Fruit fly (Drosophila melanogaster) whole organism, embryonic: Measurements from ENCODE around the gene Bhmt.
A peak's percentile ranks its signal among the peaks of the same experiment; 100 is the strongest.

ENCODE experiments used
- ATbp ChIP-seq: fragments of 200-800 bp; sonication (Bioruptor generic); optimal IDR thresholded peaks from 2 replicates; lab custom pipeline; 2017; ENCODE audit warnings: missing biosample characterization, mild to moderate bottlenecking, missing genetic modification characterization, missing genetic modification reagents
- Asciz ChIP-seq: fragments of 200-800 bp; sonication (Bioruptor generic); optimal IDR thresholded peaks from 2 replicates; lab custom pipeline; 2017; ENCODE audit warnings: missing biosample characterization, mild to moderate bottlenecking, missing genetic modification characterization, missing genetic modification reagents
- BEAF-32 ChIP-seq: fragments of 200-800 bp; sonication (Bioruptor generic); optimal IDR thresholded peaks from 3 replicates; lab custom pipeline; 2017; ENCODE audit warnings: missing biosample characterization, missing genetic modification characterization, mild to moderate bottlenecking, moderate library complexity, missing genetic modification reagents
- Blimp-1 ChIP-seq: fragments of 200-800 bp; sonication (Bioruptor generic); optimal IDR thresholded peaks from 3 replicates; lab custom pipeline; 2018; ENCODE audit warnings: missing biosample characterization, missing genetic modification characterization, mild to moderate bottlenecking, moderate library complexity, missing genetic modification reagents
- CG11093 ChIP-seq: fragments of 200-800 bp; sonication (Bioruptor generic); IDR thresholded peaks from 3 replicates; pipeline ENCODE4 v1.3.6; 2022; ENCODE audit warnings: missing biosample characterization, missing genetic modification characterization
- CG11456 ChIP-seq: fragments of 200-800 bp; sonication (Bioruptor generic); IDR thresholded peaks from 3 replicates; pipeline ENCODE4 v1.3.6; 2022; ENCODE audit warnings: missing biosample characterization, missing genetic modification characterization
- CG12104 ChIP-seq: fragments of 200-800 bp; sonication (Bioruptor generic); optimal IDR thresholded peaks from 3 replicates; lab custom pipeline; 2016; ENCODE audit warnings: missing biosample characterization, missing genetic modification characterization
- CG13775 ChIP-seq: fragments of 200-800 bp; sonication (Bioruptor generic); optimal IDR thresholded peaks from 3 replicates; lab custom pipeline; 2017; ENCODE audit warnings: missing biosample characterization, mild to moderate bottlenecking, missing genetic modification characterization
- CG15269 ChIP-seq: fragments of 200-800 bp; sonication (Bioruptor generic); optimal IDR thresholded peaks from 2 replicates; lab custom pipeline; 2018; ENCODE audit warnings: missing biosample characterization, mild to moderate bottlenecking, missing genetic modification characterization, moderate library complexity
- CG15696 ChIP-seq: fragments of 200-800 bp; sonication (Bioruptor generic); optimal IDR thresholded peaks from 2 replicates; lab custom pipeline; 2019; ENCODE audit warnings: missing biosample characterization, mild to moderate bottlenecking, missing genetic modification characterization, moderate library complexity
- CG1603 ChIP-seq: fragments of 200-800 bp; sonication (Bioruptor generic); optimal IDR thresholded peaks from 2 replicates; lab custom pipeline; 2019; ENCODE audit warnings: missing biosample characterization, mild to moderate bottlenecking, missing genetic modification characterization, moderate library complexity
- CG17385 ChIP-seq: fragments of 200-800 bp; sonication (Bioruptor generic); optimal IDR thresholded peaks from 3 replicates; lab custom pipeline; 2018; ENCODE audit warnings: missing biosample characterization, mild to moderate bottlenecking, missing genetic modification characterization
- CG18011 ChIP-seq: fragments of 200-800 bp; sonication (Bioruptor generic); optimal IDR thresholded peaks from 2 replicates; lab custom pipeline; 2017; ENCODE audit warnings: missing biosample characterization, missing genetic modification characterization, mild to moderate bottlenecking, moderate library complexity, missing genotype
- CG18764 ChIP-seq: fragments of 200-800 bp; sonication (Bioruptor generic); optimal IDR thresholded peaks from 3 replicates; lab custom pipeline; 2016; ENCODE audit warnings: missing biosample characterization, missing genetic modification characterization
- CG6813 ChIP-seq: fragments of 200-800 bp; sonication (Bioruptor generic); optimal IDR thresholded peaks from 2 replicates; lab custom pipeline; 2017; ENCODE audit warnings: missing biosample characterization, missing genetic modification characterization, mild to moderate bottlenecking, moderate library complexity, missing genetic modification reagents
- CG8478 ChIP-seq: fragments of >200 bp; optimal IDR thresholded peaks from 2 replicates; lab custom pipeline; 2018
- CG8924 ChIP-seq: fragments of 200-800 bp; optimal IDR thresholded peaks from 3 replicates; lab custom pipeline; 2019; ENCODE audit warnings: missing biosample characterization, mild to moderate bottlenecking, missing genetic modification characterization, moderate library complexity
- CG9817 ChIP-seq: fragments of 200-800 bp; sonication (Bioruptor generic); optimal IDR thresholded peaks from 2 replicates; lab custom pipeline; 2018; ENCODE audit warnings: missing biosample characterization, mild to moderate bottlenecking, missing genetic modification characterization, moderate library complexity
- CoRest ChIP-seq: fragments of 200-800 bp; sonication (Bioruptor generic); optimal IDR thresholded peaks from 3 replicates; lab custom pipeline; 2018; ENCODE audit warnings: missing biosample characterization, mild to moderate bottlenecking, missing genetic modification characterization, moderate library complexity
- D19B ChIP-seq: fragments of 200-800 bp; sonication (Bioruptor generic); optimal IDR thresholded peaks from 2 replicates; lab custom pipeline; 2017; ENCODE audit warnings: missing biosample characterization, mild to moderate bottlenecking, missing genetic modification characterization
- Dbx ChIP-seq: fragments of 200-800 bp; sonication (Bioruptor generic); IDR thresholded peaks from 3 replicates; pipeline ENCODE4 v1.3.6; 2022; ENCODE audit warnings: missing biosample characterization, missing genetic modification characterization
- Dek ChIP-seq: fragments of 200-800 bp; sonication (Bioruptor generic); optimal IDR thresholded peaks from 3 replicates; lab custom pipeline; 2019; ENCODE audit warnings: missing biosample characterization, mild to moderate bottlenecking, missing genetic modification characterization, moderate library complexity
- Fer1 ChIP-seq: fragments of 200-800 bp; sonication (Bioruptor generic); optimal IDR thresholded peaks from 2 replicates; lab custom pipeline; 2017; ENCODE audit warnings: missing biosample characterization, mild to moderate bottlenecking, missing genetic modification characterization
- Fer2 ChIP-seq: fragments of 200-800 bp; sonication (Bioruptor generic); optimal IDR thresholded peaks from 2 replicates; lab custom pipeline; 2018; ENCODE audit warnings: missing biosample characterization, mild to moderate bottlenecking, missing genetic modification characterization, moderate library complexity
- Gug ChIP-seq: fragments of 200-800 bp; sonication (Bioruptor generic); IDR thresholded peaks from 4 replicates; pipeline ENCODE4 v1.3.6; 2022; ENCODE audit warnings: missing biosample characterization, missing genetic modification characterization
- NFAT ChIP-seq: fragments of 200-800 bp; sonication (Bioruptor generic); IDR thresholded peaks from 2 replicates; pipeline ENCODE4 v1.3.6; 2022; ENCODE audit warnings: missing biosample characterization, missing genetic modification characterization
- Nf-YB ChIP-seq: fragments of 200-800 bp; sonication (Bioruptor generic); optimal IDR thresholded peaks from 3 replicates; lab custom pipeline; 2019; ENCODE audit warnings: missing biosample characterization, mild to moderate bottlenecking, missing genetic modification characterization, moderate library complexity
- NfI ChIP-seq: fragments of 200-800 bp; sonication (Bioruptor generic); optimal IDR thresholded peaks from 3 replicates; lab custom pipeline; 2018; ENCODE audit warnings: missing biosample characterization, mild to moderate bottlenecking, missing genetic modification characterization, moderate library complexity
- Ravus ChIP-seq: fragments of 200-800 bp; sonication (Bioruptor generic); IDR thresholded peaks from 2 replicates; pipeline ENCODE4 v1.3.6; 2022; ENCODE audit warnings: missing biosample characterization, missing genetic modification characterization
- Rfx ChIP-seq: fragments of 200-800 bp; sonication (Bioruptor generic); IDR thresholded peaks from 2 replicates; pipeline ENCODE4 v1.3.6; 2022; ENCODE audit warnings: missing biosample characterization, missing genetic modification characterization
- Side ChIP-seq: fragments of 200-800 bp; sonication (Bioruptor generic); optimal IDR thresholded peaks from 2 replicates; lab custom pipeline; 2016; ENCODE audit warnings: missing biosample characterization, missing genetic modification characterization
- Sox102F ChIP-seq: fragments of 200-800 bp; sonication (Bioruptor generic); optimal IDR thresholded peaks from 2 replicates; lab custom pipeline; 2018; ENCODE audit warnings: missing biosample characterization, mild to moderate bottlenecking, missing genetic modification characterization, moderate library complexity
- Xbp1 ChIP-seq: fragments of 200-800 bp; sonication (Bioruptor generic); optimal IDR thresholded peaks from 3 replicates; lab custom pipeline; 2016; ENCODE audit warnings: missing biosample characterization, mild to moderate bottlenecking, missing genetic modification characterization
- Xrp1 ChIP-seq: fragments of 200-800 bp; sonication (Bioruptor generic); IDR thresholded peaks from 2 replicates; pipeline ENCODE4 v1.3.6; 2022; ENCODE audit warnings: missing biosample characterization, missing genetic modification characterization
- caup ChIP-seq: fragments of 200-800 bp; sonication (Bioruptor generic); optimal IDR thresholded peaks from 3 replicates; lab custom pipeline; 2017; ENCODE audit warnings: missing biosample characterization, mild to moderate bottlenecking, missing genetic modification characterization, moderate library complexity; ENCODE audit not compliant: severe bottlenecking
- corto ChIP-seq: fragments of 200-800 bp; sonication (Bioruptor generic); optimal IDR thresholded peaks from 2 replicates; lab custom pipeline; 2016; ENCODE audit warnings: missing biosample characterization, mild to moderate bottlenecking, missing genetic modification characterization, moderate library complexity
- da ChIP-seq: fragments of 200-800 bp; sonication (Bioruptor generic); optimal IDR thresholded peaks from 2 replicates; lab custom pipeline; 2016; ENCODE audit warnings: missing biosample characterization, missing genetic modification characterization
- ewg ChIP-seq: fragments of 200-800 bp; sonication (Bioruptor generic); optimal IDR thresholded peaks from 3 replicates; lab custom pipeline; 2017; ENCODE audit warnings: mild to moderate bottlenecking, missing biosample characterization, missing genetic modification reagents, missing genetic modification characterization
- eyg ChIP-seq: fragments of 200-800 bp; sonication (Bioruptor generic); optimal IDR thresholded peaks from 3 replicates; lab custom pipeline; 2016; ENCODE audit warnings: missing biosample characterization, missing genetic modification characterization
- gcm ChIP-seq: fragments of 200-800 bp; sonication (Bioruptor generic); optimal IDR thresholded peaks from 2 replicates; lab custom pipeline; 2019; ENCODE audit warnings: missing biosample characterization, mild to moderate bottlenecking, missing genetic modification characterization, moderate library complexity
- gro ChIP-seq: fragments of 200-800 bp; sonication (Bioruptor generic); optimal IDR thresholded peaks from 2 replicates; lab custom pipeline; 2016; ENCODE audit warnings: missing biosample characterization, missing genetic modification characterization
- odd ChIP-seq: fragments of 200-800 bp; sonication (Bioruptor generic); optimal IDR thresholded peaks from 2 replicates; lab custom pipeline; 2017; ENCODE audit warnings: missing biosample characterization, mild to moderate bottlenecking, missing genetic modification characterization
- org-1 ChIP-seq: fragments of 200-800 bp; sonication (Bioruptor generic); optimal IDR thresholded peaks from 2 replicates; lab custom pipeline; 2017; ENCODE audit warnings: missing biosample characterization, missing genetic modification characterization
- pb ChIP-seq: fragments of 200-800 bp; sonication (Bioruptor generic); optimal IDR thresholded peaks from 3 replicates; lab custom pipeline; 2016; ENCODE audit warnings: missing biosample characterization, missing genetic modification characterization
- pfk ChIP-seq: fragments of 200-800 bp; sonication (Bioruptor generic); optimal IDR thresholded peaks from 2 replicates; lab custom pipeline; 2018; ENCODE audit warnings: missing biosample characterization, mild to moderate bottlenecking, missing genetic modification characterization, moderate library complexity
- stc ChIP-seq: fragments of 200-800 bp; sonication (Bioruptor generic); IDR thresholded peaks from 2 replicates; pipeline ENCODE4 v1.3.6; 2022; ENCODE audit warnings: missing biosample characterization, missing genetic modification characterization
- tio ChIP-seq: fragments of 200-800 bp; sonication (Bioruptor generic); optimal IDR thresholded peaks from 2 replicates; lab custom pipeline; 2017; ENCODE audit warnings: missing biosample characterization, missing genetic modification characterization, inconsistent platforms
- unpg ChIP-seq: fragments of 200-800 bp; sonication (Bioruptor generic); optimal IDR thresholded peaks from 3 replicates; lab custom pipeline; 2018; ENCODE audit warnings: missing biosample characterization, mild to moderate bottlenecking, missing genetic modification characterization, moderate library complexity
- wek ChIP-seq: fragments of 200-800 bp; sonication (Bioruptor generic); optimal IDR thresholded peaks from 3 replicates; lab custom pipeline; 2018; ENCODE audit warnings: missing biosample characterization, mild to moderate bottlenecking, missing genetic modification characterization, moderate library complexity

Gene Bhmt

DNA sequence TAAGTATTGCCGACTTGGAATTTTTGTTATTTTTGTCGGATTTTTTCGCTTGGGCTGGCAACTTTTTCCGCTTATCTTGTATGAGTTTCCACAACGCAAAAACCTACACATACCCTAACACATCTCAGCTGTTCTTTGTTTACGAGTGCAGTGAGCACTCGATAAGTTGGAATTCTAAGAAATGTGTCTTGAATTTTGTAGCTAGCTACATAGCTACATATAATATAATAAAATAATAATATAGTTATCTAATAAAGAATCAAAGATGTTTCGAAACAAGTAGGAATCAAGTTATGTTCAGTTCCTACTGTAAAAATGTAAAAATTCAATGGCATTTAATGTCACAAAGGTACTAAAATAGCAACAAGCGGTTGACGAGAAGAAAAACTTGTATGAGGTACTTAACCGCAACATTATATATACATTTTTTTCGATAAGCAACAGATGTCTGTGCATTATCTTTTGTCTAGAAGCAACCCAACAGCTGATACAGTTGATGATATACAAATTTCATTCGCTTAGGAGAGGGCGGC lies at the start of gene Bhmt (continued):
- peak; percentile 24 for TF ChIP-seq CG9817
- TF ChIP-seq Xrp1 (GFP tag; lab: Robert Waterston, UW) = peak; percentile 70
- TF ChIP-seq unpg (GFP tag; lab: Kevin White, UChicago) = peak; percentile 71
- TF ChIP-seq caup (GFP tag; lab: Kevin White, UChicago) = peak; percentile 69
- TF ChIP-seq Dbx = peak; percentile 78; the same call in 2 of the 3 replicates
- no peak for TF ChIP-seq BEAF-32 (GFP tag; lab: Kevin White, UChicago)
- peak; percentile 62 for TF ChIP-seq Sox102F (GFP tag; lab: Kevin White, UChicago)
- peak; percentile 76 for TF ChIP-seq Fer1 (GFP tag; lab: Kevin White, UChicago)
- peak; percentile 47 for TF ChIP-seq Ravus (GFP tag; lab: Robert Waterston, UW)
- TF ChIP-seq ATbp = peak; percentile 17
- TF ChIP-seq CG15696 (tag; lab: Kevin White, UChicago) = peak; percentile 32
- peak; percentile 40 for TF ChIP-seq Nf-YB (GFP tag; lab: Kevin White, UChicago)
- peak; percentile 74 for TF ChIP-seq CG8924 (tag; lab: Kevin White, UChicago)
- peak; percentile 62 for TF ChIP-seq CG17385 (GFP tag; lab: Kevin White, UChicago)
- no peak for TF ChIP-seq ewg
- TF ChIP-seq pb (GFP tag; lab: Kevin White, UChicago) = no peak
- peak; percentile 68 for TF ChIP-seq stc (GFP tag; lab: Robert Waterston, UW)
- peak; percentile 51 for TF ChIP-seq CG13775 (GFP tag; lab: Kevin White, UChicago)
- TF ChIP-seq CG6813 (GFP tag; lab: Kevin White, UChicago) = peak; percentile 60
- TF ChIP-seq Blimp-1 (GFP tag; lab: Kevin White, UChicago) = peak; percentile 44
- TF ChIP-seq da (GFP tag; lab: Kevin White, UChicago) = no peak
- peak; percentile 25 for TF ChIP-seq gcm (GFP tag; lab: Kevin White, UChicago)
- peak; percentile 47 for TF ChIP-seq CG12104 (GFP tag; lab: Kevin White, UChicago)
- TF ChIP-seq odd (GFP tag; lab: Kevin White, UChicago) = peak; percentile 60
- no peak for TF ChIP-seq wek (GFP tag; lab: Kevin White, UChicago)
- peak; percentile 14 for TF ChIP-seq CG18764 (GFP tag; lab: Kevin White, UChicago)
- TF ChIP-seq NFAT (GFP tag; lab: Robert Waterston, UW) = peak; percentile 84; the same call in 1 of the 2 replicates
- no peak for TF ChIP-seq CG1603 (tag; lab: Kevin White, UChicago)
- no peak for TF ChIP-seq pfk (GFP tag; lab: Kevin White, UChicago)
- TF ChIP-seq CoRest = peak; percentile 76
- TF ChIP-seq tio = peak; percentile 24
- peak; percentile 75 for TF ChIP-seq CG11456
- peak; percentile 67 for TF ChIP-seq Dek (tag; lab: Kevin White, UChicago)
- TF ChIP-seq CG15269 = peak; percentile 87
- peak; percentile 67; the same call in 2 of the 4 replicates for TF ChIP-seq Gug (GFP tag; lab: Robert Waterston, UW)
- TF ChIP-seq Rfx (GFP tag; lab: Robert Waterston, UW) = peak; percentile 86
- peak; percentile 57 for TF ChIP-seq Xbp1
- TF ChIP-seq Asciz = peak; percentile 34
- peak; percentile 88 for TF ChIP-seq corto
- TF ChIP-seq gro (GFP tag; lab: Kevin White, UChicago) = no peak
- TF ChIP-seq CG8478 = no peak
- TF ChIP-seq D19B (GFP tag; lab: Kevin White, UChicago) = peak; percentile 53
- peak; percentile 37 for TF ChIP-seq org-1 (GFP tag; lab: Kevin White, UChicago)
- TF ChIP-seq CG18011 (GFP tag; lab: Kevin White, UChicago) = peak; percentile 27
- TF ChIP-seq Fer2 (tag; lab: Kevin White, UChicago) = peak; percentile 22
- no peak for TF ChIP-seq Side (GFP tag; lab: Kevin White, UChicago)
- TF ChIP-seq NfI (GFP tag; lab: Kevin White, UChicago) = peak; percentile 70
- TF ChIP-seq CG11093 (GFP tag; lab: Robert Waterston, UW) = 0 out of 3 replicates have a peak, but pooled peaks have one; percentile 36
- no peak for TF ChIP-seq eyg
